Worm (Caenorhabditis elegans) whole organism, L2 larva: Measurements from ENCODE around the gene apc-10.
A peak's percentile ranks its signal among the peaks of the same experiment; 100 is the strongest.

Experiments used
- C34F6.9 ChIP-seq: fragments of 150-350 bp; optimal IDR thresholded peaks from 2 replicates; lab custom pipeline; 2014; ENCODE audit warnings: missing biosample characterization, missing genetic modification characterization
- F13H6.1 ChIP-seq: sonication (generic microtip); optimal IDR thresholded peaks from 2 replicates; lab custom pipeline; 2016; ENCODE audit warnings: missing genetic modification characterization, missing compliant biosample characterization
- R02D3.7 ChIP-seq: fragments of 150-350 bp; optimal IDR thresholded peaks from 2 replicates; lab custom pipeline; 2014; ENCODE audit warnings: missing biosample characterization, missing genetic modification characterization
- Y55F3AM.14 ChIP-seq: fragments of 200-800 bp; sonication (Bioruptor generic); optimal IDR thresholded peaks from 2 replicates; lab custom pipeline; 2018; ENCODE audit warnings: mild to moderate bottlenecking, missing genetic modification characterization, missing compliant biosample characterization
- ZK546.5 ChIP-seq: sonication (generic microtip); optimal IDR thresholded peaks from 2 replicates; lab custom pipeline; 2017; ENCODE audit warnings: missing biosample characterization, missing genetic modification characterization
- alr-1 ChIP-seq: fragments of 150-350 bp; optimal IDR thresholded peaks from 2 replicates; lab custom pipeline; 2014; ENCODE audit warnings: missing biosample characterization, missing genetic modification characterization
- aly-2 ChIP-seq: fragments of 150-350 bp; optimal IDR thresholded peaks from 2 replicates; lab custom pipeline; 2014; ENCODE audit warnings: missing biosample characterization, missing genetic modification characterization
- ama-1 ChIP-seq: fragments of 150-350 bp; optimal IDR thresholded peaks from 2 replicates; lab custom pipeline; 2018; ENCODE audit warnings: inconsistent platforms
- blmp-1 ChIP-seq: sonication (generic microtip); optimal IDR thresholded peaks from 2 replicates; lab custom pipeline; 2017; ENCODE audit warnings: missing genetic modification characterization, mild to moderate bottlenecking, missing compliant biosample characterization, antibody characterized with exemption, moderate library complexity; ENCODE audit not compliant: insufficient read depth
- ceh-16 ChIP-seq: fragments of 150-350 bp; optimal IDR thresholded peaks from 2 replicates; lab custom pipeline; 2014; ENCODE audit warnings: missing biosample characterization, missing genetic modification characterization
- ceh-82 ChIP-seq: fragments of 150-350 bp; optimal IDR thresholded peaks from 2 replicates; lab custom pipeline; 2014; ENCODE audit warnings: missing biosample characterization, missing genetic modification characterization
- crh-2 ChIP-seq: sonication (generic microtip); optimal IDR thresholded peaks from 2 replicates; lab custom pipeline; 2017; ENCODE audit warnings: missing biosample characterization, missing genetic modification characterization
- dmd-4 ChIP-seq: sonication (generic microtip); optimal IDR thresholded peaks from 2 replicates; lab custom pipeline; 2017; ENCODE audit warnings: missing biosample characterization, missing genetic modification characterization
- egl-27 ChIP-seq: sonication (generic microtip); optimal IDR thresholded peaks from 3 replicates; lab custom pipeline; 2017; ENCODE audit warnings: missing biosample characterization, missing genetic modification reagents, missing genetic modification characterization
- elt-1 ChIP-seq: fragments of 150-350 bp; optimal IDR thresholded peaks from 2 replicates; lab custom pipeline; 2014; ENCODE audit warnings: missing biosample characterization, missing genetic modification characterization
- elt-3 ChIP-seq: sonication (generic microtip); optimal IDR thresholded peaks from 2 replicates; lab custom pipeline; 2017; ENCODE audit warnings: missing biosample characterization, missing genetic modification characterization
- fos-1 ChIP-seq: fragments of 150-350 bp; optimal IDR thresholded peaks from 2 replicates; lab custom pipeline; 2014; ENCODE audit warnings: missing biosample characterization, missing genetic modification characterization
- gmeb-1 ChIP-seq: fragments of 150-350 bp; optimal IDR thresholded peaks from 2 replicates; lab custom pipeline; 2014; ENCODE audit warnings: missing biosample characterization, missing genetic modification characterization
- lin-11 ChIP-seq: fragments of 150-350 bp; sonication (generic microtip); optimal IDR thresholded peaks from 2 replicates; lab custom pipeline; 2014; ENCODE audit warnings: missing biosample characterization, missing genetic modification characterization, inconsistent platforms, mixed read lengths
- lin-13 ChIP-seq: fragments of 150-350 bp; optimal IDR thresholded peaks from 2 replicates; lab custom pipeline; 2014; ENCODE audit warnings: missing biosample characterization, missing genetic modification reagents, missing genetic modification characterization
- lin-39 ChIP-seq: fragments of 150-350 bp; optimal IDR thresholded peaks from 2 replicates; lab custom pipeline; 2014; ENCODE audit warnings: missing biosample characterization, missing genetic modification reagents, missing genetic modification characterization
- lsy-2 ChIP-seq, 2 experiments: fragments of 150-350 bp in 1 of 2; sonication (generic microtip) in 1 of 2; optimal IDR thresholded peaks; 2 replicates each; lab custom pipeline; 2014 to 2017; ENCODE audit warnings: missing biosample characterization in 2 of 2, missing genetic modification characterization in 2 of 2
- mab-5 ChIP-seq: fragments of 150-350 bp; optimal IDR thresholded peaks from 2 replicates; lab custom pipeline; 2014; ENCODE audit warnings: missing biosample characterization, missing genetic modification characterization
- mbf-1 ChIP-seq: sonication (generic microtip); optimal IDR thresholded peaks from 2 replicates; lab custom pipeline; 2017; ENCODE audit warnings: missing biosample characterization, missing genetic modification characterization
- mdl-1 ChIP-seq, 2 experiments: fragments of 150-350 bp in 1 of 2; sonication (generic microtip) in 1 of 2; optimal IDR thresholded peaks; 2 replicates each; lab custom pipeline; 2017; ENCODE audit warnings: missing biosample characterization in 2 of 2, missing genetic modification characterization in 2 of 2
- nhr-10 ChIP-seq: sonication (generic microtip); optimal IDR thresholded peaks from 2 replicates; lab custom pipeline; 2017; ENCODE audit warnings: missing biosample characterization, missing genetic modification characterization
- nhr-11 ChIP-seq: fragments of 150-350 bp; optimal IDR thresholded peaks from 2 replicates; lab custom pipeline; 2014; ENCODE audit warnings: missing biosample characterization, missing genetic modification characterization
- nhr-12 ChIP-seq: fragments of 150-350 bp; optimal IDR thresholded peaks from 2 replicates; lab custom pipeline; 2014; ENCODE audit warnings: missing biosample characterization, missing genetic modification characterization
- nhr-129 ChIP-seq: fragments of 150-350 bp; optimal IDR thresholded peaks from 2 replicates; lab custom pipeline; 2014; ENCODE audit warnings: missing biosample characterization, missing genetic modification characterization
- nhr-21 ChIP-seq: fragments of 150-350 bp; optimal IDR thresholded peaks from 2 replicates; lab custom pipeline; 2014; ENCODE audit warnings: missing biosample characterization, missing genetic modification characterization
- nhr-23 ChIP-seq: fragments of 150-350 bp; optimal IDR thresholded peaks from 2 replicates; lab custom pipeline; 2014; ENCODE audit warnings: missing biosample characterization, missing genetic modification reagents, missing genetic modification characterization
- nhr-237 ChIP-seq: fragments of 150-350 bp; optimal IDR thresholded peaks from 2 replicates; lab custom pipeline; 2014; ENCODE audit warnings: missing biosample characterization, missing genetic modification characterization
- nhr-25 ChIP-seq: fragments of 150-350 bp; sonication (generic microtip); optimal IDR thresholded peaks from 3 replicates; lab custom pipeline; 2014; ENCODE audit warnings: missing biosample characterization, missing genetic modification characterization
- nhr-6 ChIP-seq: fragments of 150-350 bp; optimal IDR thresholded peaks from 2 replicates; lab custom pipeline; 2014; ENCODE audit warnings: missing biosample characterization, missing genetic modification characterization
- nhr-77 ChIP-seq: fragments of 150-350 bp; optimal IDR thresholded peaks from 2 replicates; lab custom pipeline; 2014; ENCODE audit warnings: missing biosample characterization, missing genetic modification characterization
- peb-1 ChIP-seq: fragments of 150-350 bp; optimal IDR thresholded peaks from 2 replicates; lab custom pipeline; 2014; ENCODE audit warnings: missing biosample characterization, missing genetic modification characterization
- sem-4 ChIP-seq: fragments of 150-350 bp; optimal IDR thresholded peaks from 2 replicates; lab custom pipeline; 2014; ENCODE audit warnings: missing biosample characterization, missing genetic modification reagents, missing genetic modification characterization
- skn-1 ChIP-seq: sonication (generic microtip); optimal IDR thresholded peaks from 2 replicates; lab custom pipeline; 2017; ENCODE audit warnings: missing biosample characterization, missing genetic modification characterization
- sma-3 ChIP-seq: sonication (generic microtip); optimal IDR thresholded peaks from 2 replicates; lab custom pipeline; 2016; ENCODE audit warnings: missing genetic modification reagents, missing genetic modification characterization, missing compliant biosample characterization
- sma-9 ChIP-seq, 2 experiments: fragments of 150-350 bp in 1 of 2; sonication (generic microtip) in 1 of 2; optimal IDR thresholded peaks; 2 replicates each; lab custom pipeline; 2014 to 2016; ENCODE audit warnings: missing genetic modification characterization in 2 of 2, mild to moderate bottlenecking in 1 of 2, missing biosample characterization in 1 of 2, missing compliant biosample characterization in 1 of 2, missing genetic modification reagents in 1 of 2, moderate library complexity in 1 of 2
- snpc-4 ChIP-seq: fragments of 150-350 bp; optimal IDR thresholded peaks from 2 replicates; lab custom pipeline; 2014; ENCODE audit warnings: missing biosample characterization, missing genetic modification characterization
- unc-39 ChIP-seq: fragments of 150-350 bp; optimal IDR thresholded peaks from 2 replicates; lab custom pipeline; 2014; ENCODE audit warnings: missing biosample characterization, missing genetic modification characterization
- unc-55 ChIP-seq: fragments of 150-350 bp; sonication (generic microtip); optimal IDR thresholded peaks from 3 replicates; lab custom pipeline; 2014; ENCODE audit warnings: missing biosample characterization, missing genetic modification reagents, missing genetic modification characterization
- unc-62 ChIP-seq: fragments of 150-350 bp; optimal IDR thresholded peaks from 2 replicates; lab custom pipeline; 2014; ENCODE audit warnings: missing biosample characterization, missing genetic modification reagents, missing genetic modification characterization
- zag-1 ChIP-seq: fragments of 150-350 bp; optimal IDR thresholded peaks from 2 replicates; lab custom pipeline; 2014; ENCODE audit warnings: missing biosample characterization, missing genetic modification characterization
- ztf-1 ChIP-seq: fragments of 200-800 bp; sonication (Bioruptor generic); conservative IDR thresholded peaks from 2 replicates; pipeline ENCODE4 v1.3.6; 2022; ENCODE audit warnings: missing genetic modification characterization, missing compliant biosample characterization
- ztf-11 ChIP-seq: sonication (generic microtip); optimal IDR thresholded peaks from 2 replicates; lab custom pipeline; 2017; ENCODE audit warnings: missing biosample characterization, missing genetic modification characterization
- ztf-4 ChIP-seq: fragments of 150-350 bp; optimal IDR thresholded peaks from 2 replicates; lab custom pipeline; 2014; ENCODE audit warnings: missing biosample characterization, missing genetic modification characterization

The apc-10 gene

DNA sequence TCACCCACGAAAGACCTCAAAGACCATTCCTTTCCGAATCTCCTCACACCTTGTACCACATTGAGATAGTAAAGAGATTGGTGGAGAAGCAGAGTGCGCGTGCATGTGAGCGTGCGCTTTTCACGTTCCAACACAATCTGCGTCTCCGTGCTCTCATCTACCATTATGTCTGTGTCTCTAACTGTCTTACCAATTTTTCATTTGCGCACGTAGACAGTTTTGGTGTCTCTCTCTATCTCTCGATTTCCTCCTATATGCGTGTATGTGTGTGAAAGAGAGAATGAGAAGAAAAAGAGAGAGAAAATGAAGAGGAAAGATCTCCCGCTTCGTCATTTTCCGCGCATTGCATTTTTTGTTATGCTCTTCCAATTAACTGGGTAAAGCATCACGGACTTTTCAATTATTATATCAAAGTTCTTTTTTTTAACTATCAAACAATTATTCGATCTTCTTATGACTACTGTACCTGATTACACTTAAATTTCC is 40.5 kb upstream of the apc-10 start:
- TF ChIP-seq mbf-1 (tag; lab: Kevin White, UChicago) (no peak), gmeb-1 (tag; lab: Kevin White, UChicago) (peak; percentile 79), snpc-4 (tag; lab: Kevin White, UChicago) (peak; percentile 74), nhr-21 (tag; lab: Kevin White, UChicago) (peak; percentile 98), elt-3 (tag; lab: Kevin White, UChicago) (no peak), peb-1 (tag; lab: Kevin White, UChicago) (no peak), elt-1 (peak; percentile 7), egl-27 (tag; lab: Kevin White, UChicago) (peak; percentile 96), ztf-11 (no peak), mab-5 (peak; percentile 89), ceh-16 (tag; lab: Kevin White, UChicago) (no peak), nhr-10 (tag; lab: Kevin White, UChicago) (peak; percentile 44), nhr-129 (tag; lab: Kevin White, UChicago) (peak; percentile 99), lin-11 (tag; lab: Kevin White, UChicago) (peak; percentile 87), fos-1 (tag; lab: Kevin White, UChicago) (peak; percentile 94), nhr-23 (tag; lab: Kevin White, UChicago) (no peak), sma-9 (GFP tag; optimal IDR thresholded peaks at IDR 0.05; lab: Kevin White, UChicago) (peak; percentile 99), sma-9 (tag; optimal IDR thresholded peaks at IDR 0.05; lab: Kevin White, UChicago) (peak; percentile 56), ama-1 (lab: Kevin White, UChicago) (peak; percentile 52), unc-62 (peak; percentile 61), F13H6.1 (tag; lab: Kevin White, UChicago) (peak; percentile 97), nhr-237 (tag; lab: Kevin White, UChicago) (no peak), nhr-25 (peak; percentile 95), sem-4 (tag; lab: Kevin White, UChicago) (peak; percentile 97), unc-55 (GFP tag; lab: Kevin White, UChicago) (peak; percentile 96), nhr-11 (tag; lab: Kevin White, UChicago) (no peak), lin-13 (GFP tag; lab: Kevin White, UChicago) (peak; percentile 89), blmp-1 (tag; lab: Kevin White, UChicago) (peak; percentile 90), ztf-1 (GFP tag; lab: Robert Waterston, UW) (no peak), nhr-12 (tag; lab: Kevin White, UChicago) (no peak), nhr-77 (tag; lab: Kevin White, UChicago) (peak; percentile 70), aly-2 (tag; lab: Kevin White, UChicago) (no peak), ztf-4 (tag; lab: Kevin White, UChicago) (peak; percentile 89), mdl-1 (tag; optimal IDR thresholded peaks at IDR 0.05; lab: Kevin White, UChicago) (peak; percentile 99), ceh-82 (tag; lab: Kevin White, UChicago) (peak; percentile 68), R02D3.7 (no peak), ZK546.5 (tag; lab: Kevin White, UChicago) (peak; percentile 12), Y55F3AM.14 (GFP tag; lab: Kevin White, UChicago) (peak; percentile 97), alr-1 (tag; lab: Kevin White, UChicago) (peak; percentile 86), zag-1 (tag; lab: Kevin White, UChicago) (peak; percentile 95), C34F6.9 (peak; percentile 98), unc-39 (tag; lab: Kevin White, UChicago) (no peak), skn-1 (peak; percentile 76), dmd-4 (no peak), lsy-2 (tag; optimal IDR thresholded peaks at IDR 0.05; lab: Kevin White, UChicago) (peak; percentile 71 to 94), sma-3 (peak; percentile 97), crh-2 (peak; percentile 98), nhr-6 (peak; percentile 96), lin-39 (tag; lab: Kevin White, UChicago) (peak; percentile 58)
